Worm (Caenorhabditis elegans): ENCODE data around the gene nhr-56.

DNA sequence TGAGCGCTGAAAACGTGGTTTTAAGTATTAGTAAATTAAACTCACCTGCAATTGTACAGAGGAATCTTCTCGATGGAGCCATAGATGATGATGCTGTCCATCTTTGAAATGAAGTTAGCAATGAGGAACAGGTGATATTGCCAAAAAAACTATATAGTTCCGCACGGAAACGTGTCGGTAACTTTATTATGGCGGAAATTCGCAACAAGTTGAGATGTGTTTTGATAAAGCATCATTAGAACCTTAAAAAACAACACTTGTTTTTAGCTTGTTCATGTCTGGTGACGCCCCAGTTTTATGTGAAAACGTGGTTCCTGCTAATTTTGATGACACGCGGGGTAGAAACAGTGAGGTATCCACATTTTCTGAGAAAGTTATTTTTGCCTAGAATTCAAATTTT lies 12.6 kb upstream of the nhr-56 start, which contains the start of gene srt-40:
- TF ChIP-seq tab-1 (GFP tag; IDR thresholded peaks at IDR 0.05) (no peak), flt-1 (GFP tag; IDR thresholded peaks at IDR 0.05) (no peak)

All from whole organism, midembryonic.